Worm (Caenorhabditis elegans) whole organism, midembryonic: ENCODE data around the gene C08F11.1.

Source experiments
- cog-1 ChIP-seq: sonication (generic microtip); optimal IDR thresholded peaks from 2 replicates; lab custom pipeline; 2016; ENCODE audit warnings: missing genetic modification characterization, missing compliant biosample characterization
- flt-1 ChIP-seq: fragments of 200-800 bp; sonication (Bioruptor generic); IDR thresholded peaks from 2 replicates; pipeline ENCODE4 v1.3.6; 2022; ENCODE audit warnings: missing genetic modification characterization, missing compliant biosample characterization
- klf-2 ChIP-seq: fragments of 200-800 bp; sonication (Bioruptor generic); conservative IDR thresholded peaks from 2 replicates; pipeline ENCODE4 v1.3.6; 2022; ENCODE audit warnings: missing genetic modification reagents, missing genetic modification characterization, missing compliant biosample characterization
- tab-1 ChIP-seq: fragments of 200-800 bp; sonication (Bioruptor generic); IDR thresholded peaks from 2 replicates; pipeline ENCODE4 v1.3.6; 2022; ENCODE audit warnings: missing genetic modification characterization, missing compliant biosample characterization

DNA sequence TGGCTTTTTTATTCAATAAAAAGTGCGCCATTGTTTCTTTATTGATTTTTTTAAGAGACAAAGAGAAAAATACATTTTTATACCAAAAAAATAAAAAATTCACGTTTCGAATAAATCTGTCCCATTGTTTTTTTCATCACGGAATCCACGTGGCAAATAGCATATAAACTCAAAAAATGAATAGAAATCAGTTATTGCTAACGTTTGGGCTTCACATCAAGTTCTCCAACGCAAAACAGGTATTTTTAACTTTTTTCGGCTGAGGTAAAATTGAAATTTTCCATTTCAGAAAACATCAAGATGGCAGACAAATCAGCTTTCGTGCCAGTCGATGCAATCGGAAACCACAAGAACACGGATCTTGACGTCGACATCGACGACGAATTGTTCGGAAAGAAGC lies 30.3 kb upstream of the C08F11.1 start, which contains the start of gene Y45F10B.3:
- no peak for TF ChIP-seq flt-1 (GFP tag; lab: Robert Waterston, UW)
- TF ChIP-seq tab-1 (GFP tag; lab: Robert Waterston, UW) = no peak
- TF ChIP-seq klf-2 (GFP tag; lab: Robert Waterston, UW) = no peak
- TF ChIP-seq cog-1 (tag; lab: Kevin White, UChicago) = no peak
